Worm (Caenorhabditis elegans) whole organism, dauer: Measurements from ENCODE around the gene F15H10.12.

Experiments
- unc-62 ChIP-seq: sonication (generic microtip); optimal IDR thresholded peaks from 2 replicates; lab custom pipeline; 2017; ENCODE audit warnings: missing biosample characterization, missing genetic modification reagents, missing genetic modification characterization

The F15H10.12 gene

DNA sequence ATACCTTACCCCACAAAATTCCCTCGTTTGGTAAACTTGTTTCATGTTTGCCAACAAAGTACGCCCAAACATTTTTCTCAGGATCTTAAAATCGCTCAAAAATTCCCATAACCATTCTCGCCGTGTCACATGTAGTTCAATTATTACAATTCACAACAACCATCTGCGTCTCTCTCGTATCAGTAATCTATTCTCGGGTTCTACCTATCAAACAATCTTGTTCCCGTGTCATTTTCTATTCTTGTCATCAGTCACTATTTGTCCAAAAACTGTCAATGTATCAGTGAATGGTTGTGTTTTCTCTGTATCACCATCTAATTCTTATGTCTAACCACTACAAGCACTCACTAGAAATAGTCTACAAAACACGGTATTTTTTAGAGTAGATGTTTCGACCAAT, 38.7 kb downstream of the F15H10.12 start:
- no peak for TF ChIP-seq unc-62 (GFP tag; lab: Kevin White, UChicago)

DNA sequence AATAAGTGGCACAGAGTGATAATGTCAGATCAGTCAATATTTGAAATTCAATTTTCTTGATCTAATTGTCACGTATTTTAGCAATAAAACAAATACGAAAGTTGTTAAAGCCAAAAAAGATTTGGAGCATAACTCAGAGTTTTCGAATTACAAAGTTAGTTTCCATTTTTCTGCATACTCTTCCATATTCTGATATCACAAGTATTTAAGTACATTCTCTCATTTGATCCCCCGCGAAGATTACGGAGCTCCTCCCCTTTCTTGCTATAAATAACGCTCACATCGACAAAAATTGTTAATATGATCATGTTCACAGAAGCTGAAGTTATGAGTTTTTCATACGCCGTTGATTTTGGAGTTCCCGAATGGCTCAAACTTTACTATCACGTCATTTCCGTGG, 41.6 kb downstream of the F15H10.12 start, which contains the start of gene sri-20:
Gene sri-20, plus strand, starts transcription at position 301 of the 400 bp plus-strand sequence.
- no peak for TF ChIP-seq unc-62 (GFP tag; lab: Kevin White, UChicago)

DNA sequence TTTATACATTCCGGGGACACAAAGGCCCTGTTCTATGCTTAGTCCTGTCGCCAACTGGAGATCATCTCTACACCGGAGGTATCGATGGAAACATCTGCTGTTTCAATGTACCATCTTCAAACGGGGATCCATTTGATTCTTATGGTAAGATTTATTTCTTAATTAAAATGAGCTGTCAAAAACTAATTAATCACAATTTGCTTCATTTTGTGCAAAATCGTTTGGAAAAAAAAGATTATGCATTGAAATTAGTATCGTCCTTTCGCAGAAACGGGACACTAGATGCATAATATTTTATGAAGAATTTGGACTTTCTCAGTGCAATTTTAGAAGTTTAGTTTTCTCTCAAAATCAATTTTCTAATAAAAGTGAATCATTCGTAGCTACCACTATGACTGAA, 46.0 kb downstream of the F15H10.12 start:
- no peak for TF ChIP-seq unc-62 (GFP tag; lab: Kevin White, UChicago)

DNA sequence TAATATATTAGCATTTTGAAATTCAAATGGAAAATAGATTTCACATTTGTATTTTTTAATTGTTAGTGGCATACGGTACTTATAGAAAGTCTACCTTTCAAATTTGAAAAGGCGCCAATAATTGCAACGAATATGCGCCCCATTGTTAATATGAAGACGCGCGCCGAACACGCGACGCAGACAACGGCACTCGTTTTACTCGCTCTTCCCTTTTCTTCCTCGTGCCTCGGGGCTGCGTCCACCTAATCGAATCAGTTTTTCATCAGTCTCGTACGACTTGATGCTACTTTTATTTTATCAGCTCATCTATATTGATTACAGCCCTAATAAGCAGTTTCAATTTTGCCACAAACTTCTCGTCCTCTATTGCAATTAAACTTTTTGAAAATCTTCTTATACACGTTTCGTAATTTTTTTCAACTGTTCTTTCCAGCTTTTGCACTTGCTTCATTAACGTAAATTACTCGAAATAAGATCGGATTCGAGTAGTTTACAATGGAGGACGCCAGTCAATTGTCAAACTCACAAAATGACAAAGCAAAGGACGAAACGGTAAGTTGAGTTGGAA, 48.0 kb downstream of the F15H10.12 start, which contains the start of gene cash-1:
Gene cash-1, plus strand, starts transcription at position 432 of the 568 bp plus-strand sequence.
- no peak for TF ChIP-seq unc-62 (GFP tag; lab: Kevin White, UChicago)

DNA sequence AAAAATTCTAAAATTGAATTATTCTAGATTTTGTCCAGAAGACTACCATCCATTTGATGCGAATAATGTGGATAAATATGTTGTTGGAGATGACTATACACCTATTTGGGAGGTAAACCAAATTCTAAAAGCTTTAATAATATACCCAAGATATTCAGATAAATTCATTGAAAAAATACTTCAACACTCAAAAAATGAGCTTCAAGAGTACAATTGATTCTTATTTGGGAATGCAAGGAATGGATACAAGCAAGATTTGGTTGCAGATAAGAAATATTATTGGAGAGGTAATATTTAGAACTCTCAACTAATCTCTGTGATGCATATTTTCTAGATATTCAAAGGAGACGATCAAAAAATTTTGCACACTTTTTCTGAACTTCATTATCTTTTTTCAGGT, 49.7 kb downstream of the F15H10.12 start:
- no peak for TF ChIP-seq unc-62 (GFP tag; lab: Kevin White, UChicago)
